Fruit fly (Drosophila melanogaster) whole organism, embryonic: ENCODE data around the gene CG11710.

Experiments
- Bdp1 ChIP-seq: fragments of 200-800 bp; sonication (Bioruptor generic); optimal IDR thresholded peaks from 3 replicates; lab custom pipeline; 2016; ENCODE audit warnings: missing biosample characterization, missing genetic modification characterization
- CG10321 ChIP-seq: fragments of 200-800 bp; sonication (Bioruptor generic); IDR thresholded peaks from 2 replicates; pipeline ENCODE4 v1.3.6; 2022; ENCODE audit warnings: missing biosample characterization, missing genetic modification characterization
- CG11093 ChIP-seq: fragments of 200-800 bp; sonication (Bioruptor generic); IDR thresholded peaks from 3 replicates; pipeline ENCODE4 v1.3.6; 2022; ENCODE audit warnings: missing biosample characterization, missing genetic modification characterization
- CG11723 ChIP-seq: fragments of 200-800 bp; sonication (Bioruptor generic); optimal IDR thresholded peaks from 2 replicates; lab custom pipeline; 2017; ENCODE audit warnings: missing biosample characterization, mild to moderate bottlenecking, missing genetic modification characterization
- CG1233 ChIP-seq: fragments of 200-800 bp; sonication (Bioruptor generic); optimal IDR thresholded peaks from 4 replicates; lab custom pipeline; 2018; ENCODE audit warnings: missing biosample characterization, mild to moderate bottlenecking, missing genetic modification characterization
- CG13287 ChIP-seq: fragments of 200-800 bp; sonication (Bioruptor generic); IDR thresholded peaks from 2 replicates; pipeline ENCODE4 v1.3.6; 2022; ENCODE audit warnings: missing biosample characterization, missing genetic modification characterization; ENCODE audit not compliant: partially characterized antibody
- CG13424 ChIP-seq: fragments of 200-800 bp; sonication (Bioruptor generic); optimal IDR thresholded peaks from 2 replicates; lab custom pipeline; 2019; ENCODE audit warnings: missing biosample characterization, mild to moderate bottlenecking, missing genetic modification characterization, moderate library complexity
- CG17802 ChIP-seq: fragments of 200-800 bp; sonication (Bioruptor generic); optimal IDR thresholded peaks from 2 replicates; lab custom pipeline; 2018; ENCODE audit warnings: missing biosample characterization, mild to moderate bottlenecking, missing genetic modification characterization, moderate library complexity
- CG1792 ChIP-seq: fragments of 200-800 bp; sonication (Bioruptor generic); optimal IDR thresholded peaks from 2 replicates; lab custom pipeline; 2016; ENCODE audit warnings: missing biosample characterization, missing genetic modification characterization
- CG31388 ChIP-seq: fragments of 200-800 bp; sonication (Bioruptor generic); optimal IDR thresholded peaks from 2 replicates; lab custom pipeline; 2016; ENCODE audit warnings: missing biosample characterization, missing genetic modification characterization
- CG34224 ChIP-seq: fragments of 200-800 bp; sonication (Bioruptor generic); IDR thresholded peaks from 3 replicates; pipeline ENCODE4 v1.3.6; 2022; ENCODE audit warnings: missing biosample characterization, missing genetic modification characterization; ENCODE audit not compliant: partially characterized antibody
- CG4424 ChIP-seq: fragments of 200-800 bp; sonication (Bioruptor generic); optimal IDR thresholded peaks from 3 replicates; lab custom pipeline; 2016; ENCODE audit warnings: missing biosample characterization, missing genetic modification characterization
- CG6175 ChIP-seq: fragments of 200-800 bp; sonication (Bioruptor generic); IDR thresholded peaks from 3 replicates; pipeline ENCODE4 v1.3.6; 2022; ENCODE audit warnings: missing biosample characterization, missing genetic modification characterization
- CG6272 ChIP-seq: fragments of 200-800 bp; sonication (Bioruptor generic); IDR thresholded peaks from 2 replicates; pipeline ENCODE4 v1.3.6; 2022; ENCODE audit warnings: missing biosample characterization, missing genetic modification characterization
- CG7745 ChIP-seq: fragments of 200-800 bp; sonication (Bioruptor generic); optimal IDR thresholded peaks from 2 replicates; lab custom pipeline; 2018; ENCODE audit warnings: missing biosample characterization, mild to moderate bottlenecking, missing genetic modification characterization, moderate library complexity
- CG7928 ChIP-seq: fragments of 200-800 bp; sonication (Bioruptor generic); optimal IDR thresholded peaks from 2 replicates; lab custom pipeline; 2017; ENCODE audit warnings: missing biosample characterization, mild to moderate bottlenecking, missing genetic modification characterization
- CG8281 ChIP-seq: fragments of 200-800 bp; sonication (Bioruptor generic); optimal IDR thresholded peaks from 2 replicates; lab custom pipeline; 2018; ENCODE audit warnings: missing biosample characterization, mild to moderate bottlenecking, missing genetic modification characterization, moderate library complexity
- CG9215 ChIP-seq: fragments of 200-800 bp; sonication (Bioruptor generic); IDR thresholded peaks from 2 replicates; pipeline ENCODE4 v1.3.6; 2022; ENCODE audit warnings: missing biosample characterization, missing genetic modification characterization
- CTCF ChIP-seq: fragments of 200-800 bp; sonication (Bioruptor generic); optimal IDR thresholded peaks from 2 replicates; lab custom pipeline; 2017; ENCODE audit warnings: missing biosample characterization, mild to moderate bottlenecking, missing genetic modification characterization, moderate library complexity
- CoRest ChIP-seq: fragments of 200-800 bp; sonication (Bioruptor generic); optimal IDR thresholded peaks from 3 replicates; lab custom pipeline; 2018; ENCODE audit warnings: missing biosample characterization, mild to moderate bottlenecking, missing genetic modification characterization, moderate library complexity
- D19B ChIP-seq: fragments of 200-800 bp; sonication (Bioruptor generic); optimal IDR thresholded peaks from 2 replicates; lab custom pipeline; 2017; ENCODE audit warnings: missing biosample characterization, mild to moderate bottlenecking, missing genetic modification characterization
- Dbx ChIP-seq: fragments of 200-800 bp; sonication (Bioruptor generic); IDR thresholded peaks from 3 replicates; pipeline ENCODE4 v1.3.6; 2022; ENCODE audit warnings: missing biosample characterization, missing genetic modification characterization
- Deaf1 ChIP-seq: fragments of 200-800 bp; optimal IDR thresholded peaks from 3 replicates; lab custom pipeline; 2019; ENCODE audit warnings: missing biosample characterization, mild to moderate bottlenecking, missing genetic modification characterization, moderate library complexity
- Dek ChIP-seq: fragments of 200-800 bp; sonication (Bioruptor generic); optimal IDR thresholded peaks from 3 replicates; lab custom pipeline; 2019; ENCODE audit warnings: missing biosample characterization, mild to moderate bottlenecking, missing genetic modification characterization, moderate library complexity
- Dfd ChIP-seq, 2 experiments: fragments of >200 bp; optimal IDR thresholded peaks; 2 replicates each; lab custom pipeline; 2017; ENCODE audit warnings: missing biosample characterization in 2 of 2, missing genetic modification characterization in 2 of 2
- Dip2 ChIP-seq: fragments of 200-800 bp; sonication (Bioruptor generic); IDR thresholded peaks from 2 replicates; pipeline ENCODE4 v1.3.6; 2022; ENCODE audit warnings: missing biosample characterization, missing genetic modification characterization
- E2f1 ChIP-seq: fragments of 200-800 bp; sonication (Bioruptor generic); IDR thresholded peaks from 2 replicates; pipeline ENCODE4 v1.3.6; 2022; ENCODE audit warnings: missing biosample characterization, missing genetic modification characterization
- ERR ChIP-seq: fragments of 200-800 bp; sonication (Bioruptor generic); optimal IDR thresholded peaks from 2 replicates; lab custom pipeline; 2016; ENCODE audit warnings: missing biosample characterization, missing genetic modification characterization
- Hr51 ChIP-seq, 2 experiments: fragments of 200-800 bp; sonication (Bioruptor generic); optimal IDR thresholded peaks; 2 replicates in 1 of 2; 3 replicates in 1 of 2; lab custom pipeline; 2016 to 2018; ENCODE audit warnings: missing biosample characterization in 2 of 2, missing genetic modification characterization in 2 of 2, mild to moderate bottlenecking in 1 of 2, moderate library complexity in 1 of 2
- Lhr ChIP-seq: fragments of 200-800 bp; sonication (Bioruptor generic); optimal IDR thresholded peaks from 3 replicates; lab custom pipeline; 2017; ENCODE audit warnings: mild to moderate bottlenecking, missing biosample characterization, missing genetic modification reagents, missing genetic modification characterization
- MBD-R2 ChIP-seq: fragments of 200-800 bp; sonication (Bioruptor generic); IDR thresholded peaks from 2 replicates; pipeline ENCODE4 v1.3.6; 2022; ENCODE audit warnings: missing biosample characterization, missing genetic modification characterization
- NC2β ChIP-seq: fragments of 200-800 bp; sonication (Bioruptor generic); optimal IDR thresholded peaks from 2 replicates; lab custom pipeline; 2016; ENCODE audit warnings: missing biosample characterization, missing genetic modification characterization
- Opbp ChIP-seq: fragments of 200-800 bp; sonication (Bioruptor generic); IDR thresholded peaks from 3 replicates; pipeline ENCODE4 v1.3.6; 2022; ENCODE audit warnings: missing biosample characterization, missing genetic modification characterization; ENCODE audit not compliant: partially characterized antibody
- PHDP ChIP-seq: fragments of 200-800 bp; sonication (Bioruptor generic); optimal IDR thresholded peaks from 3 replicates; lab custom pipeline; 2018; ENCODE audit warnings: missing biosample characterization, mild to moderate bottlenecking, missing genetic modification characterization, moderate library complexity
- Scr ChIP-seq: fragments of 200-800 bp; sonication (Bioruptor generic); IDR thresholded peaks from 2 replicates; pipeline ENCODE4 v1.3.6; 2022; ENCODE audit warnings: missing biosample characterization, missing genetic modification characterization; ENCODE audit not compliant: partially characterized antibody
- Sry-β ChIP-seq: fragments of 200-800 bp; sonication (Bioruptor generic); optimal IDR thresholded peaks from 2 replicates; lab custom pipeline; 2018; ENCODE audit warnings: missing biosample characterization, mild to moderate bottlenecking, missing genetic modification characterization, moderate library complexity
- Taf1 ChIP-seq: fragments of 200-800 bp; sonication (Bioruptor generic); IDR thresholded peaks from 2 replicates; pipeline ENCODE4 v1.3.6; 2022; ENCODE audit warnings: missing biosample characterization, missing genetic modification characterization
- ab ChIP-seq: fragments of 200-800 bp; sonication (Bioruptor generic); optimal IDR thresholded peaks from 2 replicates; lab custom pipeline; 2016; ENCODE audit warnings: missing biosample characterization, missing genetic modification characterization
- crc ChIP-seq: fragments of 200-800 bp; sonication (Bioruptor generic); optimal IDR thresholded peaks from 2 replicates; lab custom pipeline; 2016; ENCODE audit warnings: missing biosample characterization, missing genetic modification characterization
- dan ChIP-seq: fragments of 200-800 bp; sonication (Bioruptor generic); IDR thresholded peaks from 2 replicates; pipeline ENCODE4 v1.3.6; 2022; ENCODE audit warnings: missing biosample characterization, missing genetic modification characterization
- dati ChIP-seq: fragments of 200-800 bp; sonication (Bioruptor generic); IDR thresholded peaks from 2 replicates; pipeline ENCODE4 v1.3.6; 2022; ENCODE audit warnings: missing biosample characterization, missing genetic modification characterization
- dm ChIP-seq: fragments of 200-800 bp; sonication (Bioruptor generic); optimal IDR thresholded peaks from 3 replicates; lab custom pipeline; 2016; ENCODE audit warnings: missing biosample characterization, missing genetic modification characterization
- dmrt11E ChIP-seq: fragments of 200-800 bp; sonication (Bioruptor generic); optimal IDR thresholded peaks from 3 replicates; lab custom pipeline; 2018; ENCODE audit warnings: missing biosample characterization, mild to moderate bottlenecking, missing genetic modification characterization, moderate library complexity
- fd96Cb ChIP-seq: fragments of 200-800 bp; sonication (Bioruptor generic); optimal IDR thresholded peaks from 2 replicates; lab custom pipeline; 2018; ENCODE audit warnings: missing biosample characterization, mild to moderate bottlenecking, missing genetic modification characterization, moderate library complexity
- fru ChIP-seq: fragments of >200 bp; optimal IDR thresholded peaks from 2 replicates; lab custom pipeline; 2017
- gro ChIP-seq: fragments of 200-800 bp; sonication (Bioruptor generic); optimal IDR thresholded peaks from 2 replicates; lab custom pipeline; 2016; ENCODE audit warnings: missing biosample characterization, missing genetic modification characterization
- gsb ChIP-seq: fragments of 200-800 bp; sonication (Bioruptor generic); IDR thresholded peaks from 2 replicates; pipeline ENCODE4 v1.3.6; 2022; ENCODE audit warnings: missing biosample characterization, missing genetic modification characterization
- jumu ChIP-seq: fragments of 200-800 bp; sonication (Bioruptor generic); optimal IDR thresholded peaks from 3 replicates; lab custom pipeline; 2016; ENCODE audit warnings: missing biosample characterization, missing genetic modification characterization
- lilli ChIP-seq: fragments of 200-800 bp; sonication (Bioruptor generic); optimal IDR thresholded peaks from 3 replicates; lab custom pipeline; 2016; ENCODE audit warnings: missing biosample characterization, missing genetic modification characterization
- lmd ChIP-seq: fragments of 200-800 bp; sonication (Bioruptor generic); IDR thresholded peaks from 2 replicates; pipeline ENCODE4 v1.3.6; 2022; ENCODE audit warnings: missing biosample characterization, missing genetic modification characterization
- pan ChIP-seq, 4 experiments: fragments of >200 bp in 3 of 4; fragments of 200-800 bp in 1 of 4; sonication (Bioruptor generic) in 1 of 4; optimal IDR thresholded peaks in 3 of 4; IDR thresholded peaks in 1 of 4; 2 replicates each; pipeline versions ENCODE4 v1.3.6 to Lab custom; 2017 to 2022; ENCODE audit warnings: missing biosample characterization in 2 of 4, missing genetic modification characterization in 2 of 4, mixed read lengths in 1 of 4
- ro ChIP-seq: fragments of 200-800 bp; sonication (Bioruptor generic); IDR thresholded peaks from 2 replicates; pipeline ENCODE4 v1.3.6; 2022; ENCODE audit warnings: missing biosample characterization, missing genetic modification characterization
- wor ChIP-seq: fragments of 200-800 bp; sonication (Bioruptor generic); IDR thresholded peaks from 2 replicates; pipeline ENCODE4 v1.3.6; 2022; ENCODE audit warnings: missing biosample characterization, missing genetic modification characterization

CG11710 gene

DNA sequence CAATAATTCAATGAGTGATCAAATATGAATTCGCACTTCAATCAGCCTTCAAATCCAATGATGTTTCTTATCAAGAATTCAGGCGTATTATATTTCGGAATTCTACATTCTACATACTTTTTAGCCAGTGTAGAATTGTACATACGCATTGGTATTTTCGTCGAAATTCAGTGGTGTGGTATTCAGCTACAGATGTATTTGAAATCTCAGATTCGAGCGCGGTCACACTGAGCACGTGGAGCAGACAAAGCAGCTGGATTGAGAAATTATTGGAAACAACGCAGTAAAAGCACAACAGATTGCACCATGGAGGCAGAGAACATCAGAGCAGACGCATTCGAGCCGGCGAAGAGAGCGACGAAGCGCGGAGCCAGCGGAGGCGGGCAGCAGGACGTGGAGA lies 38.2 kb downstream of the CG11710 start (continued):
- TF ChIP-seq CG34224 (GFP tag; lab: Robert Waterston, UW) (no peak), CG7745 (no peak), Sry-β (no peak), MBD-R2 (peak; percentile 87), CTCF (GFP tag; lab: Kevin White, UChicago) (peak; percentile 71), CG13287 (GFP tag; lab: Robert Waterston, UW) (peak; percentile 45; the same call in 1 of the 2 replicates), Taf1 (GFP tag; lab: Robert Waterston, UW) (no peak), Opbp (GFP tag; lab: Robert Waterston, UW) (no peak), Scr (GFP tag; lab: Robert Waterston, UW) (peak; percentile 17; the same call in 1 of the 2 replicates), CG9215 (no peak), gro (GFP tag; lab: Kevin White, UChicago) (no peak), lmd (GFP tag; lab: Robert Waterston, UW) (no peak), pan (optimal IDR thresholded peaks at IDR 0.05; lab: Kevin White, UChicago) (no peak), pan (GFP tag; optimal IDR thresholded peaks at IDR 0.05 in 1 of 2, IDR thresholded peaks at IDR 0.05 in 1 of 2) (no peak), dati (no peak), PHDP (tag; lab: Kevin White, UChicago) (no peak), Dbx (GFP tag; lab: Robert Waterston, UW) (no peak), ab (GFP tag; lab: Kevin White, UChicago) (no peak), CG11723 (GFP tag; lab: Kevin White, UChicago) (no peak), wor (GFP tag; lab: Robert Waterston, UW) (no peak), D19B (GFP tag; lab: Kevin White, UChicago) (no peak), CG11093 (GFP tag; lab: Robert Waterston, UW) (no peak), CoRest (tag; lab: Kevin White, UChicago) (no peak), dm (GFP tag; lab: Kevin White, UChicago) (peak; percentile 94), NC2β (no peak), CG10321 (GFP tag; lab: Robert Waterston, UW) (no peak), dmrt11E (tag; lab: Kevin White, UChicago) (no peak), Dfd (GFP tag; optimal IDR thresholded peaks at IDR 0.05; lab: Kevin White, UChicago) (no peak), dan (no peak), CG1233 (no peak), Dip2 (GFP tag; lab: Robert Waterston, UW) (no peak), CG6175 (no peak), CG8281 (tag; lab: Kevin White, UChicago) (no peak), ERR (GFP tag; lab: Kevin White, UChicago) (no peak), CG1792 (no peak), jumu (no peak), fru (lab: Kevin White, UChicago) (no peak), E2f1 (no peak), crc (no peak), CG4424 (GFP tag; lab: Kevin White, UChicago) (no peak), lilli (GFP tag; lab: Kevin White, UChicago) (no peak), gsb (no peak), CG17802 (tag; lab: Kevin White, UChicago) (no peak), ro (GFP tag; lab: Robert Waterston, UW) (no peak), Deaf1 (tag; lab: Kevin White, UChicago) (no peak), fd96Cb (tag; lab: Kevin White, UChicago) (no peak), Hr51 (GFP tag; optimal IDR thresholded peaks at IDR 0.05; lab: Kevin White, UChicago) (no peak), CG31388 (no peak), Lhr (GFP tag; lab: Kevin White, UChicago) (peak; percentile 17), CG13424 (no peak), Bdp1 (no peak), Dek (no peak), CG7928 (GFP tag; lab: Kevin White, UChicago) (no peak), CG6272 (GFP tag; lab: Robert Waterston, UW) (no peak)
